Fruit fly (Drosophila melanogaster) whole organism: ENCODE measurements around the gene Zip89B.

Experiments used
- CG8478 ChIP-seq: fragments of >200 bp; optimal IDR thresholded peaks from 2 replicates; lab custom pipeline; 2018; ENCODE audit warnings: inconsistent platforms
- pan ChIP-seq: fragments of >200 bp; optimal IDR thresholded peaks from 2 replicates; lab custom pipeline; 2017

dm6 chr3R:16257346-16257745 is 48.2 kb upstream of the Zip89B start:
- TF ChIP-seq CG8478 (no peak), pan (lab: Kevin White, UChicago) (no peak)
